Fruit fly (Drosophila melanogaster) whole organism, embryonic: ENCODE data around the gene kirre.

ENCODE experiments used
- Abd-B ChIP-seq: fragments of 200-800 bp; sonication (Bioruptor generic); optimal IDR thresholded peaks from 2 replicates; lab custom pipeline; 2018; ENCODE audit warnings: missing biosample characterization, mild to moderate bottlenecking, missing genetic modification characterization, moderate library complexity
- B-H1 ChIP-seq: fragments of 200-800 bp; sonication (Bioruptor generic); IDR thresholded peaks from 3 replicates; pipeline ENCODE4 v1.3.6; 2022; ENCODE audit warnings: missing biosample characterization, missing genetic modification characterization
- CG10267 ChIP-seq: fragments of 200-800 bp; sonication (Bioruptor generic); optimal IDR thresholded peaks from 2 replicates; lab custom pipeline; 2018; ENCODE audit warnings: missing biosample characterization, mild to moderate bottlenecking, missing genetic modification characterization, moderate library complexity
- CG10959 ChIP-seq: fragments of 200-800 bp; sonication (Bioruptor generic); IDR thresholded peaks from 2 replicates; pipeline ENCODE4 v1.3.6; 2022; ENCODE audit warnings: missing biosample characterization, missing genetic modification characterization
- CG12659 ChIP-seq: fragments of 200-800 bp; sonication (Bioruptor generic); optimal IDR thresholded peaks from 3 replicates; lab custom pipeline; 2017; ENCODE audit warnings: mild to moderate bottlenecking, missing biosample characterization, missing genetic modification reagents, missing genetic modification characterization
- CG13296 ChIP-seq: fragments of 200-800 bp; sonication (Bioruptor generic); optimal IDR thresholded peaks from 3 replicates; lab custom pipeline; 2018; ENCODE audit warnings: missing biosample characterization, mild to moderate bottlenecking, missing genetic modification characterization
- CG14860 ChIP-seq: fragments of 200-800 bp; sonication (Bioruptor generic); IDR thresholded peaks from 3 replicates; pipeline ENCODE4 v1.3.6; 2022; ENCODE audit warnings: missing biosample characterization, missing genetic modification characterization; ENCODE audit not compliant: partially characterized antibody
- CG16779 ChIP-seq: fragments of 200-800 bp; sonication (Bioruptor generic); IDR thresholded peaks from 2 replicates; pipeline ENCODE4 v1.3.6; 2022; ENCODE audit warnings: missing biosample characterization, missing genetic modification characterization
- CG17359 ChIP-seq: fragments of 200-800 bp; sonication (Bioruptor generic); optimal IDR thresholded peaks from 3 replicates; lab custom pipeline; 2018; ENCODE audit warnings: missing biosample characterization, mild to moderate bottlenecking, missing genetic modification characterization, moderate library complexity
- CG17385 ChIP-seq: fragments of 200-800 bp; sonication (Bioruptor generic); optimal IDR thresholded peaks from 3 replicates; lab custom pipeline; 2018; ENCODE audit warnings: missing biosample characterization, mild to moderate bottlenecking, missing genetic modification characterization
- CG17802 ChIP-seq: fragments of 200-800 bp; sonication (Bioruptor generic); optimal IDR thresholded peaks from 2 replicates; lab custom pipeline; 2018; ENCODE audit warnings: missing biosample characterization, mild to moderate bottlenecking, missing genetic modification characterization, moderate library complexity
- CG2678 ChIP-seq: fragments of 200-800 bp; sonication (Bioruptor generic); optimal IDR thresholded peaks from 3 replicates; lab custom pipeline; 2019; ENCODE audit warnings: missing biosample characterization, mild to moderate bottlenecking, missing genetic modification characterization, moderate library complexity
- CG8089 ChIP-seq: fragments of 200-800 bp; sonication (Bioruptor generic); optimal IDR thresholded peaks from 3 replicates; lab custom pipeline; 2016; ENCODE audit warnings: missing biosample characterization, missing genetic modification characterization
- CrebB ChIP-seq: fragments of 200-800 bp; sonication (Bioruptor generic); optimal IDR thresholded peaks from 3 replicates; lab custom pipeline; 2018; ENCODE audit warnings: missing biosample characterization, mild to moderate bottlenecking, missing genetic modification characterization
- D19A ChIP-seq: fragments of 200-800 bp; optimal IDR thresholded peaks from 3 replicates; lab custom pipeline; 2019; ENCODE audit warnings: missing biosample characterization, mild to moderate bottlenecking, missing genetic modification characterization, moderate library complexity
- Deaf1 ChIP-seq: fragments of 200-800 bp; optimal IDR thresholded peaks from 3 replicates; lab custom pipeline; 2019; ENCODE audit warnings: missing biosample characterization, mild to moderate bottlenecking, missing genetic modification characterization, moderate library complexity
- Dip2 ChIP-seq: fragments of 200-800 bp; sonication (Bioruptor generic); IDR thresholded peaks from 2 replicates; pipeline ENCODE4 v1.3.6; 2022; ENCODE audit warnings: missing biosample characterization, missing genetic modification characterization
- Elba2 ChIP-seq: fragments of 200-800 bp; sonication (Bioruptor generic); optimal IDR thresholded peaks from 3 replicates; lab custom pipeline; 2016; ENCODE audit warnings: missing biosample characterization, missing genetic modification characterization
- HLH3B ChIP-seq: fragments of 200-800 bp; sonication (Bioruptor generic); IDR thresholded peaks from 2 replicates; pipeline ENCODE4 v1.3.6; 2022; ENCODE audit warnings: missing biosample characterization, missing genetic modification characterization
- HmgD ChIP-seq: fragments of 200-800 bp; sonication (Bioruptor generic); optimal IDR thresholded peaks from 3 replicates; lab custom pipeline; 2016; ENCODE audit warnings: missing biosample characterization, missing genetic modification characterization
- Kr ChIP-seq: fragments of 200-800 bp; sonication (Bioruptor generic); optimal IDR thresholded peaks from 2 replicates; lab custom pipeline; 2017; ENCODE audit warnings: missing biosample characterization, mild to moderate bottlenecking, missing genetic modification characterization
- Lpt ChIP-seq: fragments of >200 bp; optimal IDR thresholded peaks from 2 replicates; lab custom pipeline; 2018; ENCODE audit warnings: missing biosample characterization, missing genetic modification characterization
- MBD-R2 ChIP-seq: fragments of 200-800 bp; sonication (Bioruptor generic); IDR thresholded peaks from 2 replicates; pipeline ENCODE4 v1.3.6; 2022; ENCODE audit warnings: missing biosample characterization, missing genetic modification characterization
- MESR4 ChIP-seq: fragments of 200-800 bp; sonication (Bioruptor generic); optimal IDR thresholded peaks from 2 replicates; lab custom pipeline; 2018; ENCODE audit warnings: missing biosample characterization, mild to moderate bottlenecking, missing genetic modification characterization, moderate library complexity
- Nf-YA ChIP-seq: fragments of 200-800 bp; sonication (Bioruptor generic); IDR thresholded peaks from 2 replicates; pipeline ENCODE4 v1.3.6; 2022; ENCODE audit warnings: missing biosample characterization, missing genetic modification characterization
- Side ChIP-seq: fragments of 200-800 bp; sonication (Bioruptor generic); optimal IDR thresholded peaks from 2 replicates; lab custom pipeline; 2016; ENCODE audit warnings: missing biosample characterization, missing genetic modification characterization
- TFAM ChIP-seq: fragments of 200-800 bp; sonication (Bioruptor generic); optimal IDR thresholded peaks from 2 replicates; lab custom pipeline; 2017; ENCODE audit warnings: missing biosample characterization, missing genetic modification characterization, inconsistent platforms
- al ChIP-seq: fragments of 200-800 bp; sonication (Bioruptor generic); IDR thresholded peaks from 2 replicates; pipeline ENCODE4 v1.3.6; 2022; ENCODE audit warnings: missing biosample characterization, missing genetic modification characterization
- amos ChIP-seq: fragments of 200-800 bp; sonication (Bioruptor generic); IDR thresholded peaks from 2 replicates; pipeline ENCODE4 v1.3.6; 2022; ENCODE audit warnings: missing biosample characterization, missing genetic modification characterization; ENCODE audit not compliant: partially characterized antibody
- ara ChIP-seq: fragments of 200-800 bp; sonication (Bioruptor generic); IDR thresholded peaks from 2 replicates; pipeline ENCODE4 v1.3.6; 2022; ENCODE audit warnings: missing biosample characterization, missing genetic modification characterization
- br ChIP-seq: fragments of >200 bp; optimal IDR thresholded peaks from 2 replicates; lab custom pipeline; 2017
- btn ChIP-seq: fragments of 200-800 bp; sonication (Bioruptor generic); optimal IDR thresholded peaks from 2 replicates; lab custom pipeline; 2016; ENCODE audit warnings: missing biosample characterization, missing genetic modification characterization
- cas ChIP-seq: fragments of 200-800 bp; sonication (Bioruptor generic); IDR thresholded peaks from 2 replicates; pipeline ENCODE4 v1.3.6; 2022; ENCODE audit warnings: missing biosample characterization, missing genetic modification characterization
- caup ChIP-seq: fragments of 200-800 bp; sonication (Bioruptor generic); optimal IDR thresholded peaks from 3 replicates; lab custom pipeline; 2017; ENCODE audit warnings: missing biosample characterization, mild to moderate bottlenecking, missing genetic modification characterization, moderate library complexity; ENCODE audit not compliant: severe bottlenecking
- crp ChIP-seq, 2 experiments: fragments of 200-800 bp; sonication (Bioruptor generic); optimal IDR thresholded peaks; 2 replicates in 1 of 2; 3 replicates in 1 of 2; lab custom pipeline; 2017; ENCODE audit warnings: missing biosample characterization in 2 of 2, missing genetic modification characterization in 2 of 2, mild to moderate bottlenecking in 1 of 2, moderate library complexity in 1 of 2
- dan ChIP-seq: fragments of 200-800 bp; sonication (Bioruptor generic); IDR thresholded peaks from 2 replicates; pipeline ENCODE4 v1.3.6; 2022; ENCODE audit warnings: missing biosample characterization, missing genetic modification characterization
- esg ChIP-seq: fragments of 200-800 bp; sonication (Bioruptor generic); conservative IDR thresholded peaks from 2 replicates; pipeline ENCODE4 v1.3.6; 2022; ENCODE audit warnings: missing biosample characterization, missing genetic modification characterization
- gsb-n ChIP-seq: fragments of 200-800 bp; sonication (Bioruptor generic); optimal IDR thresholded peaks from 3 replicates; lab custom pipeline; 2018; ENCODE audit warnings: missing biosample characterization, mild to moderate bottlenecking, missing genetic modification characterization
- kni ChIP-seq: fragments of 200-800 bp; sonication (Bioruptor generic); optimal IDR thresholded peaks from 3 replicates; lab custom pipeline; 2017; ENCODE audit warnings: mild to moderate bottlenecking, missing biosample characterization, missing genetic modification reagents, missing genetic modification characterization
- luna ChIP-seq: fragments of 200-800 bp; sonication (Bioruptor generic); optimal IDR thresholded peaks from 2 replicates; lab custom pipeline; 2016; ENCODE audit warnings: missing biosample characterization, missing genetic modification characterization
- mld ChIP-seq: fragments of 200-800 bp; sonication (Bioruptor generic); IDR thresholded peaks from 3 replicates; pipeline ENCODE4 v1.3.6; 2022; ENCODE audit warnings: missing biosample characterization, missing genetic modification characterization; ENCODE audit not compliant: partially characterized antibody
- peb ChIP-seq: fragments of 200-800 bp; sonication (Bioruptor generic); IDR thresholded peaks from 2 replicates; pipeline ENCODE4 v1.3.6; 2022; ENCODE audit warnings: missing biosample characterization, missing genetic modification characterization
- pfk ChIP-seq: fragments of 200-800 bp; sonication (Bioruptor generic); optimal IDR thresholded peaks from 2 replicates; lab custom pipeline; 2018; ENCODE audit warnings: missing biosample characterization, mild to moderate bottlenecking, missing genetic modification characterization, moderate library complexity
- pnt ChIP-seq: fragments of 200-800 bp; sonication (Bioruptor generic); optimal IDR thresholded peaks from 3 replicates; lab custom pipeline; 2016; ENCODE audit warnings: missing biosample characterization, missing genetic modification characterization
- ro ChIP-seq: fragments of 200-800 bp; sonication (Bioruptor generic); IDR thresholded peaks from 2 replicates; pipeline ENCODE4 v1.3.6; 2022; ENCODE audit warnings: missing biosample characterization, missing genetic modification characterization
- shn ChIP-seq: fragments of 200-800 bp; sonication (Bioruptor generic); optimal IDR thresholded peaks from 3 replicates; lab custom pipeline; 2016; ENCODE audit warnings: missing biosample characterization, missing genetic modification characterization
- stwl ChIP-seq: fragments of 200-800 bp; sonication (Bioruptor generic); optimal IDR thresholded peaks from 3 replicates; lab custom pipeline; 2018; ENCODE audit warnings: missing biosample characterization, mild to moderate bottlenecking, missing genetic modification characterization, moderate library complexity
- tgo ChIP-seq: fragments of 200-800 bp; sonication (Bioruptor generic); IDR thresholded peaks from 3 replicates; pipeline ENCODE4 v1.3.6; 2022; ENCODE audit warnings: missing biosample characterization, missing genetic modification characterization
- tup ChIP-seq: fragments of 200-800 bp; sonication (Bioruptor generic); optimal IDR thresholded peaks from 2 replicates; lab custom pipeline; 2016; ENCODE audit warnings: missing biosample characterization, mild to moderate bottlenecking, missing genetic modification characterization, moderate library complexity
- unpg ChIP-seq: fragments of 200-800 bp; sonication (Bioruptor generic); optimal IDR thresholded peaks from 3 replicates; lab custom pipeline; 2018; ENCODE audit warnings: missing biosample characterization, mild to moderate bottlenecking, missing genetic modification characterization, moderate library complexity
- vvl ChIP-seq: fragments of 200-800 bp; sonication (Bioruptor generic); IDR thresholded peaks from 2 replicates; pipeline ENCODE4 v1.3.6; 2022; ENCODE audit warnings: missing biosample characterization, missing genetic modification characterization
- wor ChIP-seq: fragments of 200-800 bp; sonication (Bioruptor generic); IDR thresholded peaks from 2 replicates; pipeline ENCODE4 v1.3.6; 2022; ENCODE audit warnings: missing biosample characterization, missing genetic modification characterization

Gene kirre

DNA sequence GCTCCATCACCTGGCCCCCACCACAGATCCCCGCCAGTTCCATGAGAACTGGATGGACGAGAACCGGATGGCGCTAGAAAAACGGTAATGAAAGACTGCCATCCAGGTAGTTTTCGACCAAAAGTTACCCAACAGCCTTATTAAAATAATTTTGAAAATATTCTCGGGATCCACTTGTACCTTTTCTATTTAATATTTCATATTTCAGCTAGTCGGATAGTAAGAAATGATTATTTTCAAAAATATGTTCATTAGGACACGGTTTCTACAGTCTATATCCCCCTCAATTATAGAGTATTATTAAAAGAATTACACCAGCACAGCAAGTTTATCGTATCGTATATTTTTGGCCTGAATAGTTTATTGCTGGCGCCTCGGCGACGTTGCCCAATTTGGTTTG is 265.6 kb downstream of the kirre start (continued):
- TF ChIP-seq CG13296 (GFP tag; lab: Kevin White, UChicago) (no peak), CG17359 (peak; percentile 28), mld (GFP tag; lab: Robert Waterston, UW) (no peak), Kr (no peak), stwl (no peak), shn (GFP tag; lab: Kevin White, UChicago) (no peak), ro (no peak), pfk (GFP tag; lab: Kevin White, UChicago) (no peak), amos (no peak), CG16779 (GFP tag; lab: Robert Waterston, UW) (no peak), cas (GFP tag; lab: Robert Waterston, UW) (no peak), kni (no peak), Dip2 (GFP tag; lab: Robert Waterston, UW) (no peak), MBD-R2 (GFP tag; lab: Robert Waterston, UW) (peak; percentile 11; the same call in 1 of the 2 replicates), HLH3B (GFP tag; lab: Robert Waterston, UW) (no peak), TFAM (GFP tag; lab: Kevin White, UChicago) (no peak), B-H1 (GFP tag; lab: Robert Waterston, UW) (0 out of 3 replicates have a peak, but pooled peaks have one; percentile 31), CG14860 (GFP tag; lab: Robert Waterston, UW) (no peak), HmgD (GFP tag; lab: Kevin White, UChicago) (no peak), gsb-n (tag; lab: Kevin White, UChicago) (no peak), Side (GFP tag; lab: Kevin White, UChicago) (no peak), btn (GFP tag; lab: Kevin White, UChicago) (no peak), esg (0 out of 2 replicates have a peak, but pooled peaks have one; percentile 18), Deaf1 (no peak), CG8089 (no peak), CG17802 (tag; lab: Kevin White, UChicago) (no peak), ara (GFP tag; lab: Robert Waterston, UW) (no peak), CG2678 (tag; lab: Kevin White, UChicago) (peak; percentile 48), Nf-YA (GFP tag; lab: Robert Waterston, UW) (no peak), pnt (no peak), al (GFP tag; lab: Robert Waterston, UW) (peak; percentile 23; the same call in 1 of the 2 replicates), caup (no peak), CG17385 (GFP tag; lab: Kevin White, UChicago) (no peak), unpg (GFP tag; lab: Kevin White, UChicago) (peak; percentile 51), br (lab: Kevin White, UChicago) (no peak), Lpt (GFP tag; lab: Kevin White, UChicago) (no peak), tup (GFP tag; lab: Kevin White, UChicago) (no peak), vvl (0 out of 2 replicates have a peak, but pooled peaks have one; percentile 26), Abd-B (peak; percentile 19), dan (GFP tag; lab: Robert Waterston, UW) (no peak), MESR4 (GFP tag; lab: Kevin White, UChicago) (no peak), tgo (GFP tag; lab: Robert Waterston, UW) (peak; percentile 50; the same call in 2 of the 3 replicates), CG10267 (tag; lab: Kevin White, UChicago) (no peak), peb (GFP tag; lab: Robert Waterston, UW) (no peak), D19A (peak; percentile 70), CG12659 (GFP tag; lab: Kevin White, UChicago) (peak; percentile 12), CG10959 (no peak), luna (GFP tag; lab: Kevin White, UChicago) (no peak), CrebB (tag; lab: Kevin White, UChicago) (no peak), crp (GFP tag; optimal IDR thresholded peaks at IDR 0.05; lab: Kevin White, UChicago) (no peak), wor (GFP tag; lab: Robert Waterston, UW) (no peak), Elba2 (GFP tag; lab: Kevin White, UChicago) (no peak)
